Fruit fly (Drosophila melanogaster): ENCODE data around the gene Jon25Biii.

DNA sequence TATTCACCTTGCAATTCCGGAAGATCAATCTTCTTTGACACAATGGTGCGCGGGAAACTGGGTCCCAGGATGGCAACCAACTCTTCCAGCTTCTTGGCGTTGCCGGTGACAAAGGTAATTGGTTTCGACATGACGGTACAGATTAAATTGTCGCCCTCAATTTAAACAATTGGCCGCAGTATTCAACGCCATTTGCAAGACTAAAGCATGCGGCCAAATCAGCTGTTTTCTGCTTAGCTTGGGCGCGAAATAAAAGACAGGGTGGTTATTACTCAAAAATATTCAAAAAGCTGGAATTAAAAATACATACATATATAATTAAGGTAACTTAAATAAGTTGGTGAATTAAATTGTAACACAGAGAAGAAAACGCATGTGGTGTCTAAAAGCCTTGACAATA is 28.6 kb upstream of the Jon25Biii start, which contains the start of gene CG8891:
- TF ChIP-seq svp (GFP tag) = no peak
- no peak for TF ChIP-seq CG6163 (GFP tag; IDR thresholded peaks at IDR 0.05)
- no peak for TF ChIP-seq CG16779 (tag; optimal IDR thresholded peaks at IDR 0.05)
- TF ChIP-seq Eip75B (GFP tag; optimal IDR thresholded peaks at IDR 0.05) = no peak
- no peak for TF ChIP-seq CG6792 (GFP tag; optimal IDR thresholded peaks at IDR 0.05)
- TF ChIP-seq dsx (GFP tag; optimal IDR thresholded peaks at IDR 0.05; ENCODE audit: poor library complexity, severe bottlenecking) = no peak
- TF ChIP-seq lz (GFP tag; optimal IDR thresholded peaks at IDR 0.05) = no peak
- no peak for TF ChIP-seq pdm3 (GFP tag; optimal IDR thresholded peaks at IDR 0.05)
- no peak for TF ChIP-seq topi (GFP tag; optimal IDR thresholded peaks at IDR 0.05)
- TF ChIP-seq Sox14 (GFP tag; optimal IDR thresholded peaks at IDR 0.05) = no peak
- TF ChIP-seq Lpt (GFP tag; optimal IDR thresholded peaks at IDR 0.05) = no peak
- TF ChIP-seq CG8632 (GFP tag; optimal IDR thresholded peaks at IDR 0.05) = no peak
- no peak for TF ChIP-seq CG6854 (GFP tag; optimal IDR thresholded peaks at IDR 0.05)
- no peak for TF ChIP-seq CG6276 (GFP tag; optimal IDR thresholded peaks at IDR 0.05)

Measured in whole organism, prepupa.